Fruit fly (Drosophila melanogaster) whole organism, embryonic: ENCODE data around the gene CG17344.

ENCODE experiments used
- CG10543 ChIP-seq: fragments of 200-800 bp; sonication (Bioruptor generic); optimal IDR thresholded peaks from 3 replicates; lab custom pipeline; 2017; ENCODE audit warnings: missing biosample characterization, mild to moderate bottlenecking, missing genetic modification characterization, moderate library complexity
- CG11093 ChIP-seq: fragments of 200-800 bp; sonication (Bioruptor generic); IDR thresholded peaks from 3 replicates; pipeline ENCODE4 v1.3.6; 2022; ENCODE audit warnings: missing biosample characterization, missing genetic modification characterization
- CG15073 ChIP-seq: fragments of 200-800 bp; sonication (Bioruptor generic); optimal IDR thresholded peaks from 2 replicates; lab custom pipeline; 2016; ENCODE audit warnings: missing biosample characterization, missing genetic modification characterization
- CG16779 ChIP-seq: fragments of 200-800 bp; sonication (Bioruptor generic); IDR thresholded peaks from 2 replicates; pipeline ENCODE4 v1.3.6; 2022; ENCODE audit warnings: missing biosample characterization, missing genetic modification characterization
- CG17612 ChIP-seq: fragments of 200-800 bp; sonication (Bioruptor generic); IDR thresholded peaks from 2 replicates; pipeline ENCODE4 v1.3.6; 2022; ENCODE audit warnings: missing biosample characterization, missing genetic modification characterization
- CG2116 ChIP-seq: fragments of 200-800 bp; sonication (Bioruptor generic); optimal IDR thresholded peaks from 3 replicates; lab custom pipeline; 2018; ENCODE audit warnings: missing biosample characterization, mild to moderate bottlenecking, missing genetic modification characterization
- CG32767 ChIP-seq: fragments of 200-800 bp; sonication (Bioruptor generic); IDR thresholded peaks from 2 replicates; pipeline ENCODE4 v1.3.6; 2022; ENCODE audit warnings: missing biosample characterization, missing genetic modification characterization
- CG4360 ChIP-seq: fragments of 200-800 bp; sonication (Bioruptor generic); IDR thresholded peaks from 2 replicates; pipeline ENCODE4 v1.3.6; 2022; ENCODE audit warnings: missing biosample characterization, missing genetic modification characterization
- CG6683 ChIP-seq: fragments of 200-800 bp; sonication (Bioruptor generic); optimal IDR thresholded peaks from 2 replicates; lab custom pipeline; 2017; ENCODE audit warnings: missing biosample characterization, mild to moderate bottlenecking, missing genetic modification characterization, missing genetic modification reagents
- CG8388 ChIP-seq: fragments of 200-800 bp; sonication (Bioruptor generic); optimal IDR thresholded peaks from 2 replicates; lab custom pipeline; 2019; ENCODE audit warnings: missing biosample characterization, mild to moderate bottlenecking, missing genetic modification characterization, moderate library complexity
- CG9437 ChIP-seq: fragments of 200-800 bp; sonication (Bioruptor generic); optimal IDR thresholded peaks from 2 replicates; lab custom pipeline; 2018; ENCODE audit warnings: missing biosample characterization, mild to moderate bottlenecking, missing genetic modification characterization
- CG9609 ChIP-seq: fragments of 200-800 bp; sonication (Bioruptor generic); optimal IDR thresholded peaks from 3 replicates; lab custom pipeline; 2016; ENCODE audit warnings: missing biosample characterization, missing genetic modification characterization
- CkIIα-i1 ChIP-seq: fragments of 200-800 bp; sonication (Bioruptor generic); IDR thresholded peaks from 2 replicates; pipeline ENCODE4 v1.3.6; 2022; ENCODE audit warnings: missing biosample characterization, missing genetic modification characterization
- D19A ChIP-seq: fragments of 200-800 bp; optimal IDR thresholded peaks from 3 replicates; lab custom pipeline; 2019; ENCODE audit warnings: missing biosample characterization, mild to moderate bottlenecking, missing genetic modification characterization, moderate library complexity
- Dip3 ChIP-seq: fragments of 200-800 bp; sonication (Bioruptor generic); optimal IDR thresholded peaks from 3 replicates; lab custom pipeline; 2016; ENCODE audit warnings: missing biosample characterization, missing genetic modification characterization
- Fer2 ChIP-seq: fragments of 200-800 bp; sonication (Bioruptor generic); optimal IDR thresholded peaks from 2 replicates; lab custom pipeline; 2018; ENCODE audit warnings: missing biosample characterization, mild to moderate bottlenecking, missing genetic modification characterization, moderate library complexity
- Gsc ChIP-seq: fragments of 200-800 bp; sonication (Bioruptor generic); IDR thresholded peaks from 2 replicates; pipeline ENCODE4 v1.3.6; 2022; ENCODE audit warnings: missing biosample characterization, missing genetic modification characterization
- HHEX ChIP-seq: fragments of 200-800 bp; sonication (Bioruptor generic); optimal IDR thresholded peaks from 3 replicates; lab custom pipeline; 2017; ENCODE audit warnings: missing biosample characterization, mild to moderate bottlenecking, missing genetic modification characterization, missing genetic modification reagents
- HLHmδ ChIP-seq: fragments of 200-800 bp; sonication (Bioruptor generic); optimal IDR thresholded peaks from 2 replicates; lab custom pipeline; 2018; ENCODE audit warnings: missing biosample characterization, mild to moderate bottlenecking, missing genetic modification characterization, moderate library complexity
- Hey ChIP-seq: fragments of 200-800 bp; sonication (Bioruptor generic); optimal IDR thresholded peaks from 3 replicates; lab custom pipeline; 2018; ENCODE audit warnings: missing biosample characterization, mild to moderate bottlenecking, missing genetic modification characterization
- Jarid2 ChIP-seq: fragments of 200-800 bp; sonication (Bioruptor generic); optimal IDR thresholded peaks from 3 replicates; lab custom pipeline; 2017; ENCODE audit warnings: mild to moderate bottlenecking, missing biosample characterization, missing genetic modification reagents, missing genetic modification characterization
- Mrtf ChIP-seq: fragments of 200-800 bp; sonication (Bioruptor generic); IDR thresholded peaks from 3 replicates; pipeline ENCODE4 v1.3.6; 2022; ENCODE audit warnings: missing biosample characterization, missing genetic modification characterization
- NFAT ChIP-seq: fragments of 200-800 bp; sonication (Bioruptor generic); IDR thresholded peaks from 2 replicates; pipeline ENCODE4 v1.3.6; 2022; ENCODE audit warnings: missing biosample characterization, missing genetic modification characterization
- Sin3A ChIP-seq: fragments of >200 bp; optimal IDR thresholded peaks from 2 replicates; lab custom pipeline; 2018
- Spps ChIP-seq: fragments of 200-800 bp; sonication (Bioruptor generic); optimal IDR thresholded peaks from 2 replicates; lab custom pipeline; 2018; ENCODE audit warnings: missing biosample characterization, mild to moderate bottlenecking, missing genetic modification characterization
- Sry-β ChIP-seq: fragments of 200-800 bp; sonication (Bioruptor generic); optimal IDR thresholded peaks from 2 replicates; lab custom pipeline; 2018; ENCODE audit warnings: missing biosample characterization, mild to moderate bottlenecking, missing genetic modification characterization, moderate library complexity
- Sry-δ ChIP-seq: fragments of 200-800 bp; sonication (Bioruptor generic); optimal IDR thresholded peaks from 2 replicates; lab custom pipeline; 2016; ENCODE audit warnings: missing biosample characterization, missing genetic modification characterization
- Usf ChIP-seq: fragments of 200-800 bp; sonication (Bioruptor generic); optimal IDR thresholded peaks from 2 replicates; lab custom pipeline; 2017; ENCODE audit warnings: missing genotype, missing biosample characterization, missing genetic modification characterization
- Xrp1 ChIP-seq: fragments of 200-800 bp; sonication (Bioruptor generic); IDR thresholded peaks from 2 replicates; pipeline ENCODE4 v1.3.6; 2022; ENCODE audit warnings: missing biosample characterization, missing genetic modification characterization
- YL-1 ChIP-seq: fragments of 200-800 bp; sonication (Bioruptor generic); optimal IDR thresholded peaks from 3 replicates; lab custom pipeline; 2017; ENCODE audit warnings: missing biosample characterization, mild to moderate bottlenecking, missing genetic modification characterization
- ato ChIP-seq: fragments of 200-800 bp; sonication (Bioruptor generic); IDR thresholded peaks from 2 replicates; pipeline ENCODE4 v1.3.6; 2022; ENCODE audit warnings: missing biosample characterization, missing genetic modification characterization; ENCODE audit not compliant: partially characterized antibody
- bsh ChIP-seq, 2 experiments: fragments of 200-800 bp; sonication (Bioruptor generic); optimal IDR thresholded peaks; 2 replicates each; lab custom pipeline; 2017 to 2018; ENCODE audit warnings: mild to moderate bottlenecking in 2 of 2, missing biosample characterization in 2 of 2, missing genetic modification characterization in 2 of 2, moderate library complexity in 1 of 2
- chif ChIP-seq, 2 experiments: fragments of 200-800 bp; sonication (Bioruptor generic); optimal IDR thresholded peaks; 3 replicates each; lab custom pipeline; 2016; ENCODE audit warnings: missing biosample characterization in 2 of 2, missing genetic modification characterization in 2 of 2
- dpn ChIP-seq, 2 experiments: fragments of 200-800 bp; sonication (Bioruptor generic); optimal IDR thresholded peaks; 3 replicates each; lab custom pipeline; 2016; ENCODE audit warnings: missing biosample characterization in 2 of 2, missing genetic modification characterization in 2 of 2
- ewg ChIP-seq: fragments of 200-800 bp; sonication (Bioruptor generic); optimal IDR thresholded peaks from 3 replicates; lab custom pipeline; 2017; ENCODE audit warnings: mild to moderate bottlenecking, missing biosample characterization, missing genetic modification reagents, missing genetic modification characterization
- fd64A ChIP-seq: fragments of 200-800 bp; sonication (Bioruptor generic); optimal IDR thresholded peaks from 3 replicates; lab custom pipeline; 2018; ENCODE audit warnings: missing biosample characterization, mild to moderate bottlenecking, missing genetic modification characterization
- h ChIP-seq: fragments of >200 bp; optimal IDR thresholded peaks from 2 replicates; lab custom pipeline; 2017
- inv ChIP-seq: fragments of 200-800 bp; sonication (Bioruptor generic); IDR thresholded peaks from 2 replicates; pipeline ENCODE4 v1.3.6; 2022; ENCODE audit warnings: missing biosample characterization, missing genetic modification characterization; ENCODE audit not compliant: partially characterized antibody
- jing ChIP-seq: fragments of 200-800 bp; sonication (Bioruptor generic); optimal IDR thresholded peaks from 2 replicates; lab custom pipeline; 2018; ENCODE audit warnings: missing biosample characterization, mild to moderate bottlenecking, missing genetic modification characterization
- klu ChIP-seq: fragments of 200-800 bp; sonication (Bioruptor generic); IDR thresholded peaks from 2 replicates; pipeline ENCODE4 v1.3.6; 2022; ENCODE audit warnings: missing biosample characterization, missing genetic modification characterization
- kni ChIP-seq: fragments of 200-800 bp; sonication (Bioruptor generic); optimal IDR thresholded peaks from 3 replicates; lab custom pipeline; 2017; ENCODE audit warnings: mild to moderate bottlenecking, missing biosample characterization, missing genetic modification reagents, missing genetic modification characterization
- lov ChIP-seq, 2 experiments: fragments of 200-800 bp in 1 of 2; fragments of >200 bp in 1 of 2; sonication (Bioruptor generic) in 1 of 2; IDR thresholded peaks in 1 of 2; optimal IDR thresholded peaks in 1 of 2; 2 replicates in 1 of 2; 3 replicates in 1 of 2; pipeline versions ENCODE4 v1.3.6 to Lab custom; 2017 to 2022; ENCODE audit warnings: missing biosample characterization in 1 of 2, missing genetic modification characterization in 1 of 2
- nerfin-2 ChIP-seq: fragments of 200-800 bp; sonication (Bioruptor generic); IDR thresholded peaks from 2 replicates; pipeline ENCODE4 v1.3.6; 2022; ENCODE audit warnings: missing biosample characterization, missing genetic modification characterization; ENCODE audit not compliant: partially characterized antibody
- otp ChIP-seq: fragments of 200-800 bp; sonication (Bioruptor generic); IDR thresholded peaks from 3 replicates; pipeline ENCODE4, ENCODE4 v1.3.6; 2022; ENCODE audit warnings: missing biosample characterization, missing genetic modification characterization
- phol ChIP-seq: fragments of 200-800 bp; sonication (Bioruptor generic); optimal IDR thresholded peaks from 3 replicates; lab custom pipeline; 2018; ENCODE audit warnings: missing biosample characterization, mild to moderate bottlenecking, missing genetic modification characterization, moderate library complexity
- rib ChIP-seq: fragments of 200-800 bp; sonication (Bioruptor generic); IDR thresholded peaks from 2 replicates; pipeline ENCODE4 v1.3.6; 2022; ENCODE audit warnings: missing biosample characterization, missing genetic modification characterization
- run ChIP-seq: fragments of 200-800 bp; sonication (Bioruptor generic); optimal IDR thresholded peaks from 3 replicates; lab custom pipeline; 2018; ENCODE audit warnings: missing biosample characterization, mild to moderate bottlenecking, missing genetic modification characterization
- sd ChIP-seq: fragments of 200-800 bp; sonication (Bioruptor generic); optimal IDR thresholded peaks from 3 replicates; lab custom pipeline; 2018; ENCODE audit warnings: missing biosample characterization, mild to moderate bottlenecking, missing genetic modification characterization, moderate library complexity
- sens-2 ChIP-seq: fragments of 200-800 bp; sonication (Bioruptor generic); IDR thresholded peaks from 2 replicates; pipeline ENCODE4 v1.3.6; 2022; ENCODE audit warnings: missing biosample characterization, missing genetic modification characterization
- vnd ChIP-seq: fragments of 200-800 bp; sonication (Bioruptor generic); IDR thresholded peaks from 3 replicates; pipeline ENCODE4 v1.3.6; 2022; ENCODE audit warnings: missing biosample characterization, missing genetic modification characterization; ENCODE audit not compliant: partially characterized antibody
- zfh1 ChIP-seq: fragments of 200-800 bp; sonication (Bioruptor generic); IDR thresholded peaks from 3 replicates; pipeline ENCODE4 v1.3.6; 2022; ENCODE audit warnings: missing biosample characterization, missing genetic modification characterization

Gene CG17344

DNA sequence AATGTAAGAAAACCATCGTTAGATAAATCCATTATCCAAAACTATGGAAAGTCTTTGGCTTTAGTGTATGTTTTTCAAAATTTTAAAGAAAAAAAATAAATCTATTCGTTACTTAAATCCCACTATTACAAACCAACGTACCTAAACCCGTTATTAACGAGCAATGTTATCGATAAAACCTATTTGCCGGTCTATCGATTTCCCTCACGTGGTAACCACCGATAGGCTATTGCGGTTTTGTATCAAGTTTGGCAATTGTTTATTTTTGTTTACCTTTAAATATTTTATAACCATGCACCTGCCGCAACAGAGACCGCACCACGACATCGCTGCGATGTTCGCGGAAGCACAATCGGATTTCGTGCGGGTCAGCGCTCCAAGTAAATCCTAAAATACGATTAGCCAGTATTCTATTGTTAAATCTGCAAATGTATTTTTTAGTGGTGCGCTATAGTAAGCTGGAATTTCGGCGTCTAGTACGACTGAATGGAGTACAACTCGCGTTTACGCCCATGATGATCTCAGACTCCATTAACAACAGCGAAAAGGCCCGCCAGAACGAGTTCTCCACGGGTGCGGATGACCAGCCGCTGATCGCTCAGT is 38.7 kb upstream of the CG17344 start, which contains the start of gene Dus4 (continued):
- TF ChIP-seq zfh1 (no peak), chif (GFP tag; optimal IDR thresholded peaks at IDR 0.05; lab: Kevin White, UChicago) (no peak), CkIIα-i1 (no peak), Fer2 (tag; lab: Kevin White, UChicago) (no peak), Usf (GFP tag; lab: Kevin White, UChicago) (no peak), CG15073 (GFP tag; lab: Kevin White, UChicago) (no peak), NFAT (GFP tag; lab: Robert Waterston, UW) (no peak), Dip3 (GFP tag; lab: Kevin White, UChicago) (no peak), Hey (no peak), CG17612 (GFP tag; lab: Robert Waterston, UW) (no peak), fd64A (no peak), inv (GFP tag; lab: Robert Waterston, UW) (peak; percentile 65), sd (tag; lab: Kevin White, UChicago) (no peak), CG9609 (GFP tag; lab: Kevin White, UChicago) (no peak), jing (no peak), Mrtf (GFP tag; lab: Robert Waterston, UW) (no peak), klu (GFP tag; lab: Robert Waterston, UW) (no peak), bsh (GFP tag; optimal IDR thresholded peaks at IDR 0.05; lab: Kevin White, UChicago) (no peak), run (peak; percentile 53), otp (GFP tag; lab: Robert Waterston, UW) (no peak), CG2116 (GFP tag; lab: Kevin White, UChicago) (peak; percentile 59), h (no peak), Sry-β (GFP tag; lab: Kevin White, UChicago) (no peak), CG8388 (GFP tag; lab: Kevin White, UChicago) (no peak), HLHmδ (GFP tag; lab: Kevin White, UChicago) (no peak), ato (GFP tag; lab: Robert Waterston, UW) (peak; percentile 95), vnd (peak; percentile 85), sens-2 (GFP tag; lab: Robert Waterston, UW) (no peak), CG16779 (no peak), CG10543 (GFP tag; lab: Kevin White, UChicago) (no peak), CG11093 (GFP tag; lab: Robert Waterston, UW) (no peak), Sry-δ (GFP tag; lab: Kevin White, UChicago) (peak; percentile 37), phol (tag; lab: Kevin White, UChicago) (no peak), CG6683 (GFP tag; lab: Kevin White, UChicago) (no peak), lov (optimal IDR thresholded peaks at IDR 0.05; lab: Kevin White, UChicago) (no peak), lov (GFP tag; IDR thresholded peaks at IDR 0.05; lab: Robert Waterston, UW) (no peak), CG9437 (no peak), dpn (GFP tag; optimal IDR thresholded peaks at IDR 0.05; lab: Kevin White, UChicago) (no peak), CG4360 (GFP tag; lab: Robert Waterston, UW) (no peak), rib (GFP tag; lab: Robert Waterston, UW) (no peak), YL-1 (GFP tag; lab: Kevin White, UChicago) (no peak), kni (GFP tag; lab: Kevin White, UChicago) (no peak), D19A (tag; lab: Kevin White, UChicago) (no peak), Spps (tag; lab: Kevin White, UChicago) (no peak), nerfin-2 (GFP tag; lab: Robert Waterston, UW) (peak; percentile 97), Gsc (GFP tag; lab: Robert Waterston, UW) (no peak), Xrp1 (GFP tag; lab: Robert Waterston, UW) (no peak), HHEX (GFP tag; lab: Kevin White, UChicago) (no peak), Sin3A (lab: Kevin White, UChicago) (no peak), CG32767 (GFP tag; lab: Robert Waterston, UW) (no peak), ewg (GFP tag; lab: Kevin White, UChicago) (no peak), Jarid2 (GFP tag; lab: Kevin White, UChicago) (no peak)
